Fruit fly (Drosophila melanogaster): Measurements from ENCODE around the gene CG13039.

DNA sequence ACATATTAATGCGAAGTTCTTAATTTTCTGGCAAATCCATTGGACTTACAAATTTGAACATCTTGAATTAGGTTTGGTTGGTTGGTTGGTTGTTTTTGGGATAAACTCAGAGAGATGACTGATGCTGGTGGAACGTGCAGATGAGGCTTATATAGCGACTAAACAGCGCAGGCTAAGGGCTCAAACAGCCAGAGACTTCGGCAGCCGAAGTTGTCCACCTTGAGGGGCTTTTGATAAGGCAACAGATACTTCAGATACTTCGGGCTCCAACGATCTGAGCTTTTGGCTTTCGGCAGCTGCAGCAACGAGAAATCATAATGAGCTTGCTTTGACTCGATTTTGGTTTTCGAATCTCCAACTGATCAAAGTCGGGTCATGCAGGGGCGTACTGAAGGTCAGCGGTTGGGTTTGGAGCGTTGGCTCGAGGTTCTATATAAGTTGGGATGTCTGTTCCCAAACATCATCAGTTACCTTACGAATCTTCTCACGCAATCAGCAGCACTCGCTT lies 7.1 kb downstream of the CG13039 start, which contains the start of the genes CG13041 and CG13060:
- TF ChIP-seq psq (optimal IDR thresholded peaks at IDR 0.05) (no peak), CG8478 (optimal IDR thresholded peaks at IDR 0.05) (no peak), pan (optimal IDR thresholded peaks at IDR 0.05) (no peak), EcR (GFP tag; optimal IDR thresholded peaks at IDR 0.05) (no peak), usp (GFP tag; optimal IDR thresholded peaks at IDR 0.05) (no peak), Dll (optimal IDR thresholded peaks at IDR 0.05) (no peak)
